Worm (Caenorhabditis elegans) whole organism, L1 larva: Measurements from ENCODE around the gene sma-9.

ENCODE experiments used
- C16A3.4 ChIP-seq: fragments of 150-350 bp; optimal IDR thresholded peaks from 2 replicates; lab custom pipeline; 2014; ENCODE audit warnings: missing biosample characterization, missing genetic modification characterization
- C34B4.2 ChIP-seq: sonication (generic microtip); optimal IDR thresholded peaks from 2 replicates; lab custom pipeline; 2017; ENCODE audit warnings: mild to moderate bottlenecking, missing genetic modification characterization, missing compliant biosample characterization
- F16B12.6 ChIP-seq: fragments of 150-350 bp; optimal IDR thresholded peaks from 2 replicates; lab custom pipeline; 2014; ENCODE audit warnings: missing biosample characterization, missing genetic modification characterization
- alr-1 ChIP-seq: fragments of 200-800 bp; sonication (Bioruptor generic); optimal IDR thresholded peaks from 2 replicates; lab custom pipeline; 2018; ENCODE audit warnings: borderline replicate concordance, mild to moderate bottlenecking, missing genetic modification characterization, missing compliant biosample characterization
- aly-2 ChIP-seq: fragments of 150-350 bp; optimal IDR thresholded peaks from 2 replicates; lab custom pipeline; 2014; ENCODE audit warnings: missing biosample characterization, missing genetic modification characterization
- blmp-1 ChIP-seq: fragments of 150-350 bp; optimal IDR thresholded peaks from 2 replicates; lab custom pipeline; 2014; ENCODE audit warnings: missing biosample characterization, missing genetic modification characterization
- ceh-8 ChIP-seq: fragments of 200-800 bp; sonication (Bioruptor generic); optimal IDR thresholded peaks from 2 replicates; lab custom pipeline; 2018; ENCODE audit warnings: mild to moderate bottlenecking, missing genetic modification characterization, moderate library complexity, missing compliant biosample characterization
- ceh-82 ChIP-seq, 3 experiments: fragments of 150-350 bp in 1 of 3; sonication (generic microtip) in 2 of 3; optimal IDR thresholded peaks; 2 replicates each; lab custom pipeline; 2014 to 2017; ENCODE audit warnings: missing biosample characterization in 3 of 3, missing genetic modification characterization in 3 of 3
- ceh-90 ChIP-seq: sonication (generic microtip); optimal IDR thresholded peaks from 2 replicates; lab custom pipeline; 2016; ENCODE audit warnings: missing genetic modification characterization, missing compliant biosample characterization
- efl-3 ChIP-seq: fragments of 200-800 bp; sonication (Bioruptor generic); optimal IDR thresholded peaks from 2 replicates; lab custom pipeline; 2018; ENCODE audit warnings: mild to moderate bottlenecking, missing genetic modification characterization, missing compliant biosample characterization
- egl-13 ChIP-seq: sonication (generic microtip); optimal IDR thresholded peaks from 2 replicates; lab custom pipeline; 2016; ENCODE audit warnings: missing genotype, missing genetic modification reagents, missing genetic modification characterization, missing compliant biosample characterization
- egl-27 ChIP-seq, 2 experiments: fragments of 150-350 bp in 1 of 2; sonication (generic microtip); optimal IDR thresholded peaks; 3 replicates each; lab custom pipeline; 2017 to 2018; ENCODE audit warnings: missing biosample characterization in 2 of 2, missing genetic modification characterization in 2 of 2, missing genetic modification reagents in 2 of 2
- elt-2 ChIP-seq: sonication (generic microtip); optimal IDR thresholded peaks from 2 replicates; lab custom pipeline; 2016; ENCODE audit warnings: missing genetic modification characterization, mild to moderate bottlenecking, inconsistent platforms, missing compliant biosample characterization, missing genetic modification reagents
- elt-3 ChIP-seq, 6 experiments: fragments of 150-350 bp in 1 of 6; sonication (generic microtip); optimal IDR thresholded peaks; 2 replicates each; lab custom pipeline; 2017 to 2018; ENCODE audit warnings: missing biosample characterization in 6 of 6, missing genetic modification characterization in 6 of 6, inconsistent platforms in 1 of 6
- fkh-10 ChIP-seq: sonication (generic microtip); optimal IDR thresholded peaks from 2 replicates; lab custom pipeline; 2017; ENCODE audit warnings: missing biosample characterization, missing genetic modification reagents, missing genetic modification characterization
- fkh-4 ChIP-seq: sonication (generic microtip); optimal IDR thresholded peaks from 2 replicates; lab custom pipeline; 2016; ENCODE audit warnings: missing compliant biosample characterization, missing genetic modification characterization, borderline replicate concordance
- fos-1 ChIP-seq: fragments of 150-350 bp; optimal IDR thresholded peaks from 2 replicates; lab custom pipeline; 2014; ENCODE audit warnings: missing biosample characterization, missing genetic modification characterization
- grh-1 ChIP-seq: fragments of 200-800 bp; sonication (Bioruptor generic); IDR thresholded peaks from 2 replicates; pipeline ENCODE4 v1.3.6; 2022; ENCODE audit warnings: missing genetic modification reagents, missing genetic modification characterization, missing compliant biosample characterization
- hlh-17 ChIP-seq: fragments of 200-800 bp; sonication (Bioruptor generic); optimal IDR thresholded peaks from 2 replicates; lab custom pipeline; 2018; ENCODE audit warnings: missing genetic modification characterization, mild to moderate bottlenecking, missing compliant biosample characterization, moderate library complexity, borderline replicate concordance
- hlh-4 ChIP-seq: sonication (generic microtip); optimal IDR thresholded peaks from 2 replicates; lab custom pipeline; 2016; ENCODE audit warnings: mild to moderate bottlenecking, missing genetic modification characterization, missing compliant biosample characterization
- hpl-2 ChIP-seq: fragments of 150-350 bp; optimal IDR thresholded peaks from 2 replicates; lab custom pipeline; 2014; ENCODE audit warnings: missing biosample characterization, missing genetic modification reagents, missing genetic modification characterization
- jun-1 ChIP-seq: fragments of 150-350 bp; optimal IDR thresholded peaks from 2 replicates; lab custom pipeline; 2014; ENCODE audit warnings: missing biosample characterization, missing genetic modification reagents, missing genetic modification characterization
- lin-13 ChIP-seq: fragments of 150-350 bp; optimal IDR thresholded peaks from 2 replicates; lab custom pipeline; 2014; ENCODE audit warnings: missing biosample characterization, missing genetic modification reagents, missing genetic modification characterization
- lin-14 ChIP-seq: fragments of 200-800 bp; sonication (Bioruptor generic); optimal IDR thresholded peaks from 2 replicates; lab custom pipeline; 2018; ENCODE audit warnings: mild to moderate bottlenecking, missing genetic modification characterization, moderate library complexity, missing compliant biosample characterization
- lin-35 ChIP-seq, 2 experiments: fragments of 150-350 bp; optimal IDR thresholded peaks; 2 replicates each; lab custom pipeline; 2014; ENCODE audit warnings: missing biosample characterization in 2 of 2, missing genetic modification characterization in 2 of 2, missing genetic modification reagents in 2 of 2
- lin-39 ChIP-seq: fragments of 150-350 bp; optimal IDR thresholded peaks from 2 replicates; lab custom pipeline; 2014; ENCODE audit warnings: missing biosample characterization, missing genetic modification reagents, missing genetic modification characterization
- lsy-2 ChIP-seq, 2 experiments: fragments of 150-350 bp; optimal IDR thresholded peaks; 2 replicates each; lab custom pipeline; 2014; ENCODE audit warnings: missing biosample characterization in 2 of 2, missing genetic modification characterization in 2 of 2
- mdl-1 ChIP-seq, 2 experiments: fragments of 150-350 bp; optimal IDR thresholded peaks; 2 replicates each; lab custom pipeline; 2014 to 2017; ENCODE audit warnings: missing biosample characterization in 2 of 2, missing genetic modification characterization in 2 of 2, inconsistent platforms in 1 of 2
- mef-2 ChIP-seq: fragments of 150-350 bp; optimal IDR thresholded peaks from 2 replicates; lab custom pipeline; 2014; ENCODE audit warnings: missing biosample characterization, missing genetic modification characterization
- nhr-12 ChIP-seq: sonication (generic microtip); optimal IDR thresholded peaks from 2 replicates; lab custom pipeline; 2017; ENCODE audit warnings: missing biosample characterization, missing genetic modification characterization
- nhr-19 ChIP-seq: fragments of 200-800 bp; sonication (Bioruptor generic); conservative IDR thresholded peaks from 2 replicates; pipeline ENCODE4 v1.3.6; 2022; ENCODE audit warnings: missing genetic modification characterization, missing compliant biosample characterization
- nhr-20 ChIP-seq: sonication (generic microtip); optimal IDR thresholded peaks from 2 replicates; lab custom pipeline; 2016; ENCODE audit warnings: mild to moderate bottlenecking, missing genetic modification characterization, missing compliant biosample characterization
- nhr-237 ChIP-seq: fragments of 150-350 bp; optimal IDR thresholded peaks from 2 replicates; lab custom pipeline; 2014; ENCODE audit warnings: missing biosample characterization, missing genetic modification characterization
- nhr-28 ChIP-seq: fragments of 150-350 bp; optimal IDR thresholded peaks from 2 replicates; lab custom pipeline; 2014; ENCODE audit warnings: missing biosample characterization, missing genetic modification characterization
- nhr-71 ChIP-seq: sonication (generic microtip); optimal IDR thresholded peaks from 2 replicates; lab custom pipeline; 2016; ENCODE audit warnings: mild to moderate bottlenecking, missing genetic modification characterization, moderate library complexity, missing compliant biosample characterization
- nhr-84 ChIP-seq: sonication (generic microtip); optimal IDR thresholded peaks from 2 replicates; lab custom pipeline; 2017; ENCODE audit warnings: missing biosample characterization, missing genetic modification characterization
- pax-3 ChIP-seq: fragments of 200-800 bp; sonication (Bioruptor generic); optimal IDR thresholded peaks from 2 replicates; lab custom pipeline; 2018; ENCODE audit warnings: mild to moderate bottlenecking, missing genetic modification characterization, moderate library complexity, missing compliant biosample characterization
- pqm-1 ChIP-seq: sonication (generic microtip); optimal IDR thresholded peaks from 3 replicates; lab custom pipeline; 2017; ENCODE audit warnings: missing biosample characterization, missing genetic modification characterization
- snpc-4 ChIP-seq: fragments of 150-350 bp; optimal IDR thresholded peaks from 2 replicates; lab custom pipeline; 2014; ENCODE audit warnings: missing biosample characterization, missing genetic modification characterization
- snu-23 ChIP-seq: sonication (generic microtip); optimal IDR thresholded peaks from 2 replicates; lab custom pipeline; 2016; ENCODE audit warnings: missing genetic modification characterization, missing compliant biosample characterization
- sup-37 ChIP-seq: fragments of 200-800 bp; sonication (Bioruptor generic); optimal IDR thresholded peaks from 2 replicates; lab custom pipeline; 2018; ENCODE audit warnings: mild to moderate bottlenecking, missing genetic modification characterization, missing compliant biosample characterization
- swsn-7 ChIP-seq: sonication (generic microtip); optimal IDR thresholded peaks from 2 replicates; lab custom pipeline; 2016; ENCODE audit warnings: missing genetic modification characterization, missing compliant biosample characterization
- tbx-2 ChIP-seq: sonication (generic microtip); optimal IDR thresholded peaks from 2 replicates; lab custom pipeline; 2016; ENCODE audit warnings: missing genetic modification characterization, missing compliant biosample characterization
- tlp-1 ChIP-seq: fragments of 150-350 bp; optimal IDR thresholded peaks from 2 replicates; lab custom pipeline; 2014; ENCODE audit warnings: missing biosample characterization, missing genetic modification characterization
- unc-30 ChIP-seq: sonication (generic microtip); optimal IDR thresholded peaks from 2 replicates; lab custom pipeline; 2017; ENCODE audit warnings: missing biosample characterization, missing genetic modification characterization
- unc-62 ChIP-seq: fragments of 150-350 bp; optimal IDR thresholded peaks from 2 replicates; lab custom pipeline; 2014; ENCODE audit warnings: missing biosample characterization, missing genetic modification reagents, missing genetic modification characterization
- unc-98 ChIP-seq: fragments of 200-800 bp; sonication (Bioruptor generic); IDR thresholded peaks from 2 replicates; pipeline ENCODE4 v1.3.6; 2022; ENCODE audit warnings: missing genetic modification characterization, missing compliant biosample characterization
- xbp-1 ChIP-seq: sonication (generic microtip); optimal IDR thresholded peaks from 2 replicates; lab custom pipeline; 2016; ENCODE audit warnings: missing genetic modification characterization, missing compliant biosample characterization
- zip-4 ChIP-seq: fragments of 200-800 bp; sonication (Bioruptor generic); optimal IDR thresholded peaks from 2 replicates; lab custom pipeline; 2018; ENCODE audit warnings: mild to moderate bottlenecking, missing genetic modification characterization, moderate library complexity, missing compliant biosample characterization

sma-9 gene

ce11 chrX:10780542-10781266 lies 11.6 kb downstream of the sma-9 start (continued):
- TF ChIP-seq unc-62 (no peak), tbx-2 (tag; lab: Kevin White, UChicago) (no peak), efl-3 (GFP tag; lab: Kevin White, UChicago) (no peak), lin-35 (GFP tag; optimal IDR thresholded peaks at IDR 0.05; lab: Kevin White, UChicago) (peak in 1 of 2 experiments; percentile 28), nhr-19 (GFP tag; lab: Robert Waterston, UW) (no peak), zip-4 (GFP tag; lab: Kevin White, UChicago) (no peak), mef-2 (tag; lab: Kevin White, UChicago) (no peak), egl-27 (tag; optimal IDR thresholded peaks at IDR 0.05; lab: Kevin White, UChicago) (no peak), hlh-17 (no peak), ceh-90 (tag; lab: Kevin White, UChicago) (no peak), fkh-4 (tag; lab: Kevin White, UChicago) (no peak), lin-14 (GFP tag; lab: Kevin White, UChicago) (no peak), hlh-4 (tag; lab: Kevin White, UChicago) (no peak), lin-13 (GFP tag; lab: Kevin White, UChicago) (no peak), snu-23 (GFP tag; lab: Kevin White, UChicago) (peak; percentile 1), tlp-1 (no peak), pqm-1 (tag; lab: Kevin White, UChicago) (no peak), sup-37 (GFP tag; lab: Kevin White, UChicago) (no peak), hpl-2 (no peak), nhr-28 (tag; lab: Kevin White, UChicago) (no peak), swsn-7 (no peak), ceh-8 (GFP tag; lab: Kevin White, UChicago) (no peak), C34B4.2 (tag; lab: Kevin White, UChicago) (no peak), xbp-1 (no peak), C16A3.4 (no peak), elt-2 (peak; percentile 62), F16B12.6 (tag; lab: Kevin White, UChicago) (no peak), nhr-20 (peak; percentile 46), unc-98 (GFP tag; lab: Robert Waterston, UW) (no peak), unc-30 (tag; lab: Kevin White, UChicago) (no peak), egl-13 (no peak), jun-1 (tag; lab: Kevin White, UChicago) (no peak), nhr-237 (tag; lab: Kevin White, UChicago) (no peak), elt-3 (tag; optimal IDR thresholded peaks at IDR 0.05; lab: Kevin White, UChicago) (peak in 1 of 6 experiments; percentile 52), lin-39 (tag; lab: Kevin White, UChicago) (no peak), nhr-71 (tag; lab: Kevin White, UChicago) (peak; percentile 48), mdl-1 (tag; optimal IDR thresholded peaks at IDR 0.05; lab: Kevin White, UChicago) (no peak), blmp-1 (tag; lab: Kevin White, UChicago) (no peak), fkh-10 (no peak), lsy-2 (tag; optimal IDR thresholded peaks at IDR 0.05; lab: Kevin White, UChicago) (no peak), alr-1 (tag; lab: Kevin White, UChicago) (no peak), nhr-12 (tag; lab: Kevin White, UChicago) (no peak)

- TF ChIP-seq F16B12.6 (tag; lab: Kevin White, UChicago) (no peak), fos-1 (no peak), grh-1 (GFP tag; lab: Robert Waterston, UW) (no peak), mdl-1 (tag; optimal IDR thresholded peaks at IDR 0.05; lab: Kevin White, UChicago) (no peak), alr-1 (tag; lab: Kevin White, UChicago) (no peak), ceh-90 (tag; lab: Kevin White, UChicago) (no peak), C34B4.2 (tag; lab: Kevin White, UChicago) (no peak), pax-3 (tag; lab: Kevin White, UChicago) (no peak), snpc-4 (no peak), aly-2 (no peak), nhr-84 (no peak), ceh-82 (tag; optimal IDR thresholded peaks at IDR 0.05; lab: Kevin White, UChicago) (no peak), mef-2 (tag; lab: Kevin White, UChicago) (no peak), lsy-2 (tag; optimal IDR thresholded peaks at IDR 0.05; lab: Kevin White, UChicago) (no peak)
Measured at ce11 chrX:10783822-10784221, 14.7 kb downstream of the sma-9 start, which contains the start of gene clc-4. TSS of gene clc-4 (minus strand) at chrX:10783922.
